Worm (Caenorhabditis elegans): Measurements from ENCODE around the gene dis-3.

- TF ChIP-seq snpc-4 (tag; optimal IDR thresholded peaks at IDR 0.05) (peak; percentile 13), zag-1 (tag; optimal IDR thresholded peaks at IDR 0.05) (no peak), ama-1 (optimal IDR thresholded peaks at IDR 0.05) (no peak), nhr-11 (tag; optimal IDR thresholded peaks at IDR 0.05) (no peak), elt-3 (tag; optimal IDR thresholded peaks at IDR 0.05) (peak in 1 of 6 experiments; percentile 68), nhr-71 (tag; optimal IDR thresholded peaks at IDR 0.05) (peak; percentile 83), nhr-77 (tag; optimal IDR thresholded peaks at IDR 0.05) (peak; percentile 73), fos-1 (tag; optimal IDR thresholded peaks at IDR 0.05) (peak; percentile 67), ceh-88 (GFP tag; IDR thresholded peaks at IDR 0.05) (no peak; the same call in 1 of the 2 replicates), lin-13 (GFP tag; optimal IDR thresholded peaks at IDR 0.05) (peak; percentile 71), ztf-4 (tag; optimal IDR thresholded peaks at IDR 0.05) (no peak), zip-4 (GFP tag; optimal IDR thresholded peaks at IDR 0.05) (no peak), lsy-2 (tag; optimal IDR thresholded peaks at IDR 0.05) (peak; percentile 69 to 92)
Measured at ce11 chrIV:10085401-10086187, 11.4 kb upstream of the dis-3 start, which contains the start of the genes col-2 and ndc-80.
